Worm (Caenorhabditis elegans) whole organism, midembryonic: ENCODE measurements around the gene chca-1.

Experiments
- cog-1 ChIP-seq: sonication (generic microtip); optimal IDR thresholded peaks from 2 replicates; lab custom pipeline; 2016; ENCODE audit warnings: missing genetic modification characterization, missing compliant biosample characterization
- klf-2 ChIP-seq: fragments of 200-800 bp; sonication (Bioruptor generic); conservative IDR thresholded peaks from 2 replicates; pipeline ENCODE4 v1.3.6; 2022; ENCODE audit warnings: missing genetic modification reagents, missing genetic modification characterization, missing compliant biosample characterization
- med-1 ChIP-seq: sonication (generic microtip); optimal IDR thresholded peaks from 2 replicates; lab custom pipeline; 2017; ENCODE audit warnings: missing genetic modification characterization, mild to moderate bottlenecking, missing compliant biosample characterization, antibody characterized with exemption, missing genetic modification reagents; ENCODE audit not compliant: insufficient read depth
- ref-1 ChIP-seq: fragments of 200-800 bp; sonication (Bioruptor generic); conservative IDR thresholded peaks from 2 replicates; pipeline ENCODE4 v1.3.6; 2022; ENCODE audit warnings: missing genetic modification reagents, missing genetic modification characterization, missing compliant biosample characterization
- tab-1 ChIP-seq: fragments of 200-800 bp; sonication (Bioruptor generic); IDR thresholded peaks from 2 replicates; pipeline ENCODE4 v1.3.6; 2022; ENCODE audit warnings: missing genetic modification characterization, missing compliant biosample characterization
- ztf-29 ChIP-seq: fragments of 200-800 bp; sonication (Bioruptor generic); IDR thresholded peaks from 2 replicates; pipeline ENCODE4 v1.3.6; 2022; ENCODE audit warnings: missing genetic modification reagents, missing genetic modification characterization, missing compliant biosample characterization

DNA sequence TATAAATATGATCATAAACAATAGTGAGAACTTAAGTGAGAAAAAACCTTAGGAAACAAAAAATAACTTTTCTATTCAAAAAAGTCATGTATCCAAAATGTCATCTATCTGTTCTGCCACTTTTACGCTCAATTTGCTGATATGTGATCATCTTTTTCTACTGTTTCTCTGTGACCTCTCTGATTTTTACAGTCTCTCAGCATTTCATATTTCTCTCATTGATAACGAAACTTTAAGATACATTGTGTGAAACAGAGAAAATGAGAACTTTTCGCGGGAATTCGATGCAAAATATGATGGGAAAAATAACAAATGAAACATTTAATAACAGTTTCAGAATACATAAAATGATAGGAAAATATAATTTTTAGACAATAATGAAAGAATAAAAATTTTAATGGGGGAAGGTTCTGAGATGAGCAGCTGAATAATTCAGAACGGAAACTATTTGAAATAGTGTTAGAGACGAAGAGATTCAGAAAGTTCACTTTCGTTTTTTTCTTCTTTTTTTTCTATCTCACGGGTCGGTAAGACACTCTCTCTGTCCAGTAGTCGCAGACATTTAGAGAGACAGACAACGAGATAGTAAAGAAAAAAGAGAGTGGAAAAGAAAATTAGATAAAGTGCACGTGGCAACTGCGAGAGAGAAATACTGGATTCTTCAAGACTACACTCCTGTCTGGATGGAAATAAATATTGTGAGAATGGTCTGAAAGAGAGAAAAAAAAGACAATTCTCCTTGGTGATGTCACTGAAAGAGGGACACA, 26.2 kb downstream of the chca-1 start:
- TF ChIP-seq ref-1 (GFP tag; lab: Robert Waterston, UW) (no peak), cog-1 (no peak), med-1 (GFP tag; lab: Kevin White, UChicago) (no peak), ztf-29 (GFP tag; lab: Robert Waterston, UW) (no peak), tab-1 (GFP tag; lab: Robert Waterston, UW) (no peak), klf-2 (GFP tag; lab: Robert Waterston, UW) (no peak)
